Fruit fly (Drosophila melanogaster) whole organism, embryonic: ENCODE data around the gene CG31633.

Source experiments
- Abd-B ChIP-seq: fragments of 200-800 bp; sonication (Bioruptor generic); optimal IDR thresholded peaks from 2 replicates; lab custom pipeline; 2018; ENCODE audit warnings: missing biosample characterization, mild to moderate bottlenecking, missing genetic modification characterization, moderate library complexity
- Bdp1 ChIP-seq: fragments of 200-800 bp; sonication (Bioruptor generic); optimal IDR thresholded peaks from 3 replicates; lab custom pipeline; 2016; ENCODE audit warnings: missing biosample characterization, missing genetic modification characterization
- CG10267 ChIP-seq: fragments of 200-800 bp; sonication (Bioruptor generic); optimal IDR thresholded peaks from 2 replicates; lab custom pipeline; 2018; ENCODE audit warnings: missing biosample characterization, mild to moderate bottlenecking, missing genetic modification characterization, moderate library complexity
- CG13287 ChIP-seq: fragments of 200-800 bp; sonication (Bioruptor generic); IDR thresholded peaks from 2 replicates; pipeline ENCODE4 v1.3.6; 2022; ENCODE audit warnings: missing biosample characterization, missing genetic modification characterization; ENCODE audit not compliant: partially characterized antibody
- CG1603 ChIP-seq: fragments of 200-800 bp; sonication (Bioruptor generic); optimal IDR thresholded peaks from 2 replicates; lab custom pipeline; 2019; ENCODE audit warnings: missing biosample characterization, mild to moderate bottlenecking, missing genetic modification characterization, moderate library complexity
- CG17385 ChIP-seq: fragments of 200-800 bp; sonication (Bioruptor generic); optimal IDR thresholded peaks from 3 replicates; lab custom pipeline; 2018; ENCODE audit warnings: missing biosample characterization, mild to moderate bottlenecking, missing genetic modification characterization
- CG2116 ChIP-seq: fragments of 200-800 bp; sonication (Bioruptor generic); optimal IDR thresholded peaks from 3 replicates; lab custom pipeline; 2018; ENCODE audit warnings: missing biosample characterization, mild to moderate bottlenecking, missing genetic modification characterization
- CG2120 ChIP-seq: fragments of 200-800 bp; sonication (Bioruptor generic); optimal IDR thresholded peaks from 3 replicates; lab custom pipeline; 2016; ENCODE audit warnings: missing biosample characterization, missing genetic modification characterization
- CG31365 ChIP-seq: fragments of 200-800 bp; sonication (Bioruptor generic); optimal IDR thresholded peaks from 2 replicates; lab custom pipeline; 2018; ENCODE audit warnings: missing biosample characterization, mild to moderate bottlenecking, missing genetic modification characterization
- CG42726 ChIP-seq: fragments of 200-800 bp; sonication (Bioruptor generic); IDR thresholded peaks from 2 replicates; pipeline ENCODE4 v1.3.6; 2022; ENCODE audit warnings: missing biosample characterization, missing genetic modification characterization; ENCODE audit not compliant: partially characterized antibody
- CG5953 ChIP-seq: fragments of 200-800 bp; sonication (Bioruptor generic); IDR thresholded peaks from 2 replicates; pipeline ENCODE4 v1.3.6; 2022; ENCODE audit warnings: missing biosample characterization, missing genetic modification characterization
- CG6791 ChIP-seq: fragments of 200-800 bp; sonication (Bioruptor generic); IDR thresholded peaks from 3 replicates; pipeline ENCODE4 v1.3.6; 2022; ENCODE audit warnings: missing biosample characterization, missing genetic modification characterization; ENCODE audit not compliant: partially characterized antibody
- CG7786 ChIP-seq: fragments of 200-800 bp; sonication (Bioruptor generic); optimal IDR thresholded peaks from 2 replicates; lab custom pipeline; 2016; ENCODE audit warnings: missing biosample characterization, missing genetic modification characterization
- CG8281 ChIP-seq: fragments of 200-800 bp; sonication (Bioruptor generic); optimal IDR thresholded peaks from 2 replicates; lab custom pipeline; 2018; ENCODE audit warnings: missing biosample characterization, mild to moderate bottlenecking, missing genetic modification characterization, moderate library complexity
- CG9437 ChIP-seq: fragments of 200-800 bp; sonication (Bioruptor generic); optimal IDR thresholded peaks from 2 replicates; lab custom pipeline; 2018; ENCODE audit warnings: missing biosample characterization, mild to moderate bottlenecking, missing genetic modification characterization
- CG9932 ChIP-seq: fragments of 200-800 bp; sonication (Bioruptor generic); IDR thresholded peaks from 2 replicates; pipeline ENCODE4 v1.3.6; 2022; ENCODE audit warnings: missing biosample characterization, missing genetic modification characterization
- CkIIα-i1 ChIP-seq: fragments of 200-800 bp; sonication (Bioruptor generic); IDR thresholded peaks from 2 replicates; pipeline ENCODE4 v1.3.6; 2022; ENCODE audit warnings: missing biosample characterization, missing genetic modification characterization
- Dp ChIP-seq: fragments of 200-800 bp; sonication (Bioruptor generic); optimal IDR thresholded peaks from 2 replicates; lab custom pipeline; 2018; ENCODE audit warnings: missing biosample characterization, mild to moderate bottlenecking, missing genetic modification characterization, moderate library complexity
- Gug ChIP-seq: fragments of 200-800 bp; sonication (Bioruptor generic); IDR thresholded peaks from 4 replicates; pipeline ENCODE4 v1.3.6; 2022; ENCODE audit warnings: missing biosample characterization, missing genetic modification characterization
- HLH4C ChIP-seq: fragments of 200-800 bp; sonication (Bioruptor generic); IDR thresholded peaks from 3 replicates; pipeline ENCODE4 v1.3.6; 2022; ENCODE audit warnings: missing biosample characterization, missing genetic modification characterization; ENCODE audit not compliant: partially characterized antibody
- Hmx ChIP-seq: fragments of 200-800 bp; sonication (Bioruptor generic); optimal IDR thresholded peaks from 2 replicates; lab custom pipeline; 2016; ENCODE audit warnings: missing biosample characterization, missing genetic modification characterization
- Jarid2 ChIP-seq: fragments of 200-800 bp; sonication (Bioruptor generic); optimal IDR thresholded peaks from 3 replicates; lab custom pipeline; 2017; ENCODE audit warnings: mild to moderate bottlenecking, missing biosample characterization, missing genetic modification reagents, missing genetic modification characterization
- Lhr ChIP-seq: fragments of 200-800 bp; sonication (Bioruptor generic); optimal IDR thresholded peaks from 3 replicates; lab custom pipeline; 2017; ENCODE audit warnings: mild to moderate bottlenecking, missing biosample characterization, missing genetic modification reagents, missing genetic modification characterization
- Meics ChIP-seq: fragments of 200-800 bp; sonication (Bioruptor generic); optimal IDR thresholded peaks from 2 replicates; lab custom pipeline; 2017; ENCODE audit warnings: missing biosample characterization, mild to moderate bottlenecking, missing genetic modification characterization
- Myb ChIP-seq: fragments of 200-800 bp; sonication (Bioruptor generic); optimal IDR thresholded peaks from 2 replicates; lab custom pipeline; 2016; ENCODE audit warnings: missing biosample characterization, missing genetic modification characterization
- Oli ChIP-seq: fragments of 200-800 bp; sonication (Bioruptor generic); optimal IDR thresholded peaks from 2 replicates; lab custom pipeline; 2018; ENCODE audit warnings: missing biosample characterization, mild to moderate bottlenecking, missing genetic modification characterization, moderate library complexity
- Sry-β ChIP-seq: fragments of 200-800 bp; sonication (Bioruptor generic); optimal IDR thresholded peaks from 2 replicates; lab custom pipeline; 2018; ENCODE audit warnings: missing biosample characterization, mild to moderate bottlenecking, missing genetic modification characterization, moderate library complexity
- Taf1 ChIP-seq: fragments of 200-800 bp; sonication (Bioruptor generic); IDR thresholded peaks from 2 replicates; pipeline ENCODE4 v1.3.6; 2022; ENCODE audit warnings: missing biosample characterization, missing genetic modification characterization
- Usf ChIP-seq: fragments of 200-800 bp; sonication (Bioruptor generic); optimal IDR thresholded peaks from 2 replicates; lab custom pipeline; 2017; ENCODE audit warnings: missing genotype, missing biosample characterization, missing genetic modification characterization
- al ChIP-seq: fragments of 200-800 bp; sonication (Bioruptor generic); IDR thresholded peaks from 2 replicates; pipeline ENCODE4 v1.3.6; 2022; ENCODE audit warnings: missing biosample characterization, missing genetic modification characterization
- ap ChIP-seq: fragments of 200-800 bp; sonication (Bioruptor generic); IDR thresholded peaks from 2 replicates; pipeline ENCODE4 v1.3.6; 2022; ENCODE audit warnings: missing biosample characterization, missing genetic modification characterization
- bbx ChIP-seq: fragments of 200-800 bp; sonication (Bioruptor generic); IDR thresholded peaks from 2 replicates; pipeline ENCODE4 v1.3.6; 2022; ENCODE audit warnings: missing biosample characterization, missing genetic modification characterization; ENCODE audit not compliant: partially characterized antibody
- btn ChIP-seq: fragments of 200-800 bp; sonication (Bioruptor generic); optimal IDR thresholded peaks from 2 replicates; lab custom pipeline; 2016; ENCODE audit warnings: missing biosample characterization, missing genetic modification characterization
- cg ChIP-seq: fragments of 200-800 bp; sonication (Bioruptor generic); optimal IDR thresholded peaks from 3 replicates; lab custom pipeline; 2019; ENCODE audit warnings: missing biosample characterization, mild to moderate bottlenecking, missing genetic modification characterization, moderate library complexity
- ci ChIP-seq: fragments of 200-800 bp; sonication (Bioruptor generic); IDR thresholded peaks from 3 replicates; pipeline ENCODE4 v1.3.6; 2022; ENCODE audit warnings: missing biosample characterization, missing genetic modification characterization
- dan ChIP-seq: fragments of 200-800 bp; sonication (Bioruptor generic); IDR thresholded peaks from 2 replicates; pipeline ENCODE4 v1.3.6; 2022; ENCODE audit warnings: missing biosample characterization, missing genetic modification characterization
- en ChIP-seq: fragments of 200-800 bp; sonication (Bioruptor generic); optimal IDR thresholded peaks from 2 replicates; lab custom pipeline; 2016; ENCODE audit warnings: missing biosample characterization, missing genetic modification characterization
- kay ChIP-seq: fragments of 200-800 bp; sonication (Bioruptor generic); optimal IDR thresholded peaks from 2 replicates; lab custom pipeline; 2016; ENCODE audit warnings: missing biosample characterization, missing genetic modification characterization
- luna ChIP-seq: fragments of 200-800 bp; sonication (Bioruptor generic); optimal IDR thresholded peaks from 2 replicates; lab custom pipeline; 2016; ENCODE audit warnings: missing biosample characterization, missing genetic modification characterization
- mam ChIP-seq: fragments of 200-800 bp; sonication (Bioruptor generic); optimal IDR thresholded peaks from 3 replicates; lab custom pipeline; 2016; ENCODE audit warnings: missing biosample characterization, missing genetic modification characterization
- onecut ChIP-seq: fragments of 200-800 bp; sonication (Bioruptor generic); IDR thresholded peaks from 2 replicates; pipeline ENCODE4 v1.3.6; 2022; ENCODE audit warnings: missing biosample characterization, missing genetic modification characterization
- pan ChIP-seq, 4 experiments: fragments of >200 bp in 3 of 4; fragments of 200-800 bp in 1 of 4; sonication (Bioruptor generic) in 1 of 4; optimal IDR thresholded peaks in 3 of 4; IDR thresholded peaks in 1 of 4; 2 replicates each; pipeline versions ENCODE4 v1.3.6 to Lab custom; 2017 to 2022; ENCODE audit warnings: missing biosample characterization in 2 of 4, missing genetic modification characterization in 2 of 4, mixed read lengths in 1 of 4
- prd ChIP-seq, 3 experiments: fragments of >200 bp in 2 of 3; fragments of 200-800 bp in 1 of 3; sonication (Bioruptor generic) in 1 of 3; optimal IDR thresholded peaks in 2 of 3; IDR thresholded peaks in 1 of 3; 2 replicates in 2 of 3; 3 replicates in 1 of 3; pipeline versions ENCODE4 v1.3.6 to Lab custom; 2017 to 2022; ENCODE audit warnings: missing biosample characterization in 1 of 3, missing genetic modification characterization in 1 of 3
- slbo ChIP-seq: fragments of 200-800 bp; sonication (Bioruptor generic); IDR thresholded peaks from 2 replicates; pipeline ENCODE4 v1.3.6; 2022; ENCODE audit warnings: missing biosample characterization, missing genetic modification characterization
- tna ChIP-seq: fragments of 200-800 bp; sonication (Bioruptor generic); IDR thresholded peaks from 2 replicates; pipeline ENCODE4 v1.3.6; 2022; ENCODE audit warnings: missing biosample characterization, missing genetic modification characterization; ENCODE audit not compliant: partially characterized antibody
- vnd ChIP-seq: fragments of 200-800 bp; sonication (Bioruptor generic); IDR thresholded peaks from 3 replicates; pipeline ENCODE4 v1.3.6; 2022; ENCODE audit warnings: missing biosample characterization, missing genetic modification characterization; ENCODE audit not compliant: partially characterized antibody
- zen2 ChIP-seq: fragments of 200-800 bp; sonication (Bioruptor generic); IDR thresholded peaks from 3 replicates; pipeline ENCODE4 v1.3.6; 2022; ENCODE audit warnings: missing biosample characterization, missing genetic modification characterization; ENCODE audit not compliant: partially characterized antibody
- zf30C ChIP-seq: fragments of 200-800 bp; sonication (Bioruptor generic); optimal IDR thresholded peaks from 3 replicates; lab custom pipeline; 2018; ENCODE audit warnings: missing biosample characterization, mild to moderate bottlenecking, missing genetic modification characterization
- zfh1 ChIP-seq: fragments of 200-800 bp; sonication (Bioruptor generic); IDR thresholded peaks from 3 replicates; pipeline ENCODE4 v1.3.6; 2022; ENCODE audit warnings: missing biosample characterization, missing genetic modification characterization

CG31633 gene

DNA sequence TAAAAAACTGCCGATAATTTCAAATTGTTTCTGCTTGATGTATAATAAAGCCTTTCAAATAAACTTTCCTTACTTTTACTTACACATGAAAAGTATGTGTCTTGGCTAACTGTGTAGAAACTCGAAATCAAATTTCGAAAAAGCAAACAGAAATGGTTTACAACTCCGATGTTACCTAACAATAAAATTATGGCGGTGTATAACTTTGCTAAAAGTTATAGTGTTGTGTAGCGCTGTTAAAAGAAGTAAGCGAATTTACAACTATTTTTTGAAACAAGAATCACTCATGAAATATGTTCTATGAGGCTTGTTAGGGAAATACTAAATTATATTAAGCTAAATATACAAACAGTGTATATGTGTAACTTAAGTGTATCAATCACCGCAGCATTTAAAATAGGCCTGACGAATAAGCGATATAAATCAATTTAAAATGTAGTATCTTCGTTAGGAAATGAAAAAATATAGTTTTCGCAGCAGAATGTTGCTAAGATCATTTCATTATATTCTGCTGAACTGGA lies 33.4 kb downstream of the CG31633 start, which contains the start of gene CG34345 (continued):
- TF ChIP-seq prd (optimal IDR thresholded peaks at IDR 0.05; lab: Kevin White, UChicago) (no peak), prd (GFP tag; IDR thresholded peaks at IDR 0.05; lab: Robert Waterston, UW) (no peak), CG10267 (tag; lab: Kevin White, UChicago) (peak; percentile 91), pan (optimal IDR thresholded peaks at IDR 0.05; lab: Kevin White, UChicago) (no peak), pan (GFP tag; optimal IDR thresholded peaks at IDR 0.05 in 1 of 2, IDR thresholded peaks at IDR 0.05 in 1 of 2) (no peak), ci (GFP tag; lab: Robert Waterston, UW) (0 out of 3 replicates have a peak, but pooled peaks have one; percentile 16), Myb (GFP tag; lab: Kevin White, UChicago) (peak; percentile 81), dan (no peak), CG2120 (GFP tag; lab: Kevin White, UChicago) (peak; percentile 50), al (GFP tag; lab: Robert Waterston, UW) (no peak), en (GFP tag; lab: Kevin White, UChicago) (no peak), zfh1 (peak; percentile 35; the same call in 1 of the 3 replicates), mam (peak; percentile 43), Oli (tag; lab: Kevin White, UChicago) (no peak), bbx (peak; percentile 78), CG9932 (GFP tag; lab: Robert Waterston, UW) (peak; percentile 31; the same call in 1 of the 2 replicates), Sry-β (GFP tag; lab: Kevin White, UChicago) (no peak), CG31365 (tag; lab: Kevin White, UChicago) (no peak), Meics (GFP tag; lab: Kevin White, UChicago) (no peak), CG13287 (GFP tag; lab: Robert Waterston, UW) (peak; percentile 89), CG5953 (no peak), HLH4C (GFP tag; lab: Robert Waterston, UW) (no peak), CG8281 (no peak), Jarid2 (GFP tag; lab: Kevin White, UChicago) (no peak), CG1603 (peak; percentile 60), ap (no peak), onecut (GFP tag; lab: Robert Waterston, UW) (no peak), CG9437 (GFP tag; lab: Kevin White, UChicago) (no peak), CkIIα-i1 (GFP tag; lab: Robert Waterston, UW) (no peak), CG6791 (peak; percentile 81), Abd-B (GFP tag; lab: Kevin White, UChicago) (peak; percentile 69), Bdp1 (GFP tag; lab: Kevin White, UChicago) (no peak), CG42726 (GFP tag; lab: Robert Waterston, UW) (peak; percentile 48), btn (GFP tag; lab: Kevin White, UChicago) (no peak), luna (GFP tag; lab: Kevin White, UChicago) (no peak), CG17385 (GFP tag; lab: Kevin White, UChicago) (no peak), Dp (peak; percentile 55), Usf (no peak), cg (GFP tag; lab: Kevin White, UChicago) (no peak), Taf1 (GFP tag; lab: Robert Waterston, UW) (no peak), tna (GFP tag; lab: Robert Waterston, UW) (no peak), zen2 (peak; percentile 80), vnd (GFP tag; lab: Robert Waterston, UW) (no peak), zf30C (GFP tag; lab: Kevin White, UChicago) (peak; percentile 5), CG7786 (GFP tag; lab: Kevin White, UChicago) (no peak), CG2116 (GFP tag; lab: Kevin White, UChicago) (peak; percentile 19), slbo (peak; percentile 40; the same call in 1 of the 2 replicates), Hmx (GFP tag; lab: Kevin White, UChicago) (no peak), kay (no peak), Lhr (GFP tag; lab: Kevin White, UChicago) (peak; percentile 78), Gug (GFP tag; lab: Robert Waterston, UW) (no peak)
